Worm (Caenorhabditis elegans) whole organism, mixed stage, embryonic: ENCODE measurements around the gene srdh-1.

Source experiments
- M03D4.4 ChIP-seq: sonication (generic microtip); optimal IDR thresholded peaks from 2 replicates; lab custom pipeline; 2017; ENCODE audit warnings: mild to moderate bottlenecking, missing genetic modification characterization, missing compliant biosample characterization
- blmp-1 ChIP-seq: fragments of 150-350 bp; optimal IDR thresholded peaks from 2 replicates; lab custom pipeline; 2014; ENCODE audit warnings: missing biosample characterization, missing genetic modification characterization
- ceh-39 ChIP-seq: fragments of 150-350 bp; optimal IDR thresholded peaks from 2 replicates; lab custom pipeline; 2014; ENCODE audit warnings: missing biosample characterization, missing genetic modification characterization
- ces-1 ChIP-seq: fragments of 150-350 bp; optimal IDR thresholded peaks from 2 replicates; lab custom pipeline; 2014; ENCODE audit warnings: missing biosample characterization, missing genetic modification reagents, missing genetic modification characterization
- cnd-1 ChIP-seq: fragments of 200-800 bp; sonication (Bioruptor generic); optimal IDR thresholded peaks from 2 replicates; lab custom pipeline; 2018; ENCODE audit warnings: mild to moderate bottlenecking, missing genetic modification characterization, missing compliant biosample characterization
- lsy-2 ChIP-seq: fragments of 150-350 bp; optimal IDR thresholded peaks from 2 replicates; lab custom pipeline; 2014; ENCODE audit warnings: missing biosample characterization, missing genetic modification characterization
- nhr-237 ChIP-seq: fragments of 150-350 bp; optimal IDR thresholded peaks from 2 replicates; lab custom pipeline; 2014; ENCODE audit warnings: missing biosample characterization, missing genetic modification characterization
- nhr-28 ChIP-seq: fragments of 150-350 bp; optimal IDR thresholded peaks from 2 replicates; lab custom pipeline; 2014; ENCODE audit warnings: missing biosample characterization, missing genetic modification characterization
- snpc-4 ChIP-seq: fragments of 150-350 bp; optimal IDR thresholded peaks from 2 replicates; lab custom pipeline; 2014; ENCODE audit warnings: missing biosample characterization, missing genetic modification characterization
- tbx-8 ChIP-seq: fragments of 200-800 bp; sonication (Bioruptor generic); optimal IDR thresholded peaks from 2 replicates; lab custom pipeline; 2018; ENCODE audit warnings: mild to moderate bottlenecking, missing genetic modification characterization, moderate library complexity, missing compliant biosample characterization
- unc-62 ChIP-seq: fragments of 150-350 bp; optimal IDR thresholded peaks from 2 replicates; lab custom pipeline; 2014; ENCODE audit warnings: missing biosample characterization, missing genetic modification reagents, missing genetic modification characterization
- ztf-11 ChIP-seq: fragments of 150-350 bp; optimal IDR thresholded peaks from 2 replicates; lab custom pipeline; 2014; ENCODE audit warnings: missing biosample characterization, missing genetic modification characterization

ce11 chrII:8230976-8231375, 33.5 kb upstream of the srdh-1 start, which contains the start of gene M110.9:
- TF ChIP-seq ztf-11 (tag; lab: Kevin White, UChicago) (no peak), unc-62 (GFP tag; lab: Kevin White, UChicago) (no peak), lsy-2 (no peak), nhr-237 (tag; lab: Kevin White, UChicago) (no peak), M03D4.4 (tag; lab: Kevin White, UChicago) (no peak), ces-1 (GFP tag; lab: Kevin White, UChicago) (no peak), tbx-8 (GFP tag; lab: Kevin White, UChicago) (no peak), snpc-4 (tag; lab: Kevin White, UChicago) (no peak), blmp-1 (tag; lab: Kevin White, UChicago) (no peak), nhr-28 (no peak), ceh-39 (tag; lab: Kevin White, UChicago) (no peak), cnd-1 (tag; lab: Kevin White, UChicago) (no peak)
